Worm (Caenorhabditis elegans) whole organism, L1 larva: ENCODE measurements around the gene bre-3.
A peak's percentile ranks its signal among the peaks of the same experiment; 100 is the strongest.

Experiments
- C04F5.9 ChIP-seq: sonication (generic microtip); optimal IDR thresholded peaks from 2 replicates; lab custom pipeline; 2016; ENCODE audit warnings: missing genetic modification characterization, missing compliant biosample characterization
- C16A3.4 ChIP-seq: fragments of 150-350 bp; optimal IDR thresholded peaks from 2 replicates; lab custom pipeline; 2014; ENCODE audit warnings: missing biosample characterization, missing genetic modification characterization
- C34B4.2 ChIP-seq: sonication (generic microtip); optimal IDR thresholded peaks from 2 replicates; lab custom pipeline; 2017; ENCODE audit warnings: mild to moderate bottlenecking, missing genetic modification characterization, missing compliant biosample characterization
- blmp-1 ChIP-seq: fragments of 150-350 bp; optimal IDR thresholded peaks from 2 replicates; lab custom pipeline; 2014; ENCODE audit warnings: missing biosample characterization, missing genetic modification characterization
- ceh-82 ChIP-seq, 3 experiments: fragments of 150-350 bp in 1 of 3; sonication (generic microtip) in 2 of 3; optimal IDR thresholded peaks; 2 replicates each; lab custom pipeline; 2014 to 2017; ENCODE audit warnings: missing biosample characterization in 3 of 3, missing genetic modification characterization in 3 of 3
- ceh-90 ChIP-seq: sonication (generic microtip); optimal IDR thresholded peaks from 2 replicates; lab custom pipeline; 2016; ENCODE audit warnings: missing genetic modification characterization, missing compliant biosample characterization
- dsc-1 ChIP-seq: sonication (generic microtip); optimal IDR thresholded peaks from 2 replicates; lab custom pipeline; 2016; ENCODE audit warnings: mild to moderate bottlenecking, missing genetic modification characterization, missing compliant biosample characterization
- efl-1 ChIP-seq, 4 experiments: fragments of 150-350 bp; optimal IDR thresholded peaks in 3 of 4; peaks in 1 of 4; 1 replicate in 1 of 4; 2 replicates in 3 of 4; lab custom pipeline; 2014; ENCODE audit warnings: missing biosample characterization in 2 of 4, missing genetic modification characterization in 2 of 4, missing genetic modification reagents in 2 of 4
- efl-3 ChIP-seq: fragments of 200-800 bp; sonication (Bioruptor generic); optimal IDR thresholded peaks from 2 replicates; lab custom pipeline; 2018; ENCODE audit warnings: mild to moderate bottlenecking, missing genetic modification characterization, missing compliant biosample characterization
- egl-13 ChIP-seq: sonication (generic microtip); optimal IDR thresholded peaks from 2 replicates; lab custom pipeline; 2016; ENCODE audit warnings: missing genotype, missing genetic modification reagents, missing genetic modification characterization, missing compliant biosample characterization
- ets-5 ChIP-seq: fragments of 200-800 bp; sonication (Bioruptor generic); IDR thresholded peaks from 2 replicates; pipeline ENCODE4 v1.3.6; 2022; ENCODE audit warnings: missing genetic modification characterization, missing compliant biosample characterization
- fkh-10 ChIP-seq: sonication (generic microtip); optimal IDR thresholded peaks from 2 replicates; lab custom pipeline; 2017; ENCODE audit warnings: missing biosample characterization, missing genetic modification reagents, missing genetic modification characterization
- fkh-4 ChIP-seq: sonication (generic microtip); optimal IDR thresholded peaks from 2 replicates; lab custom pipeline; 2016; ENCODE audit warnings: missing compliant biosample characterization, missing genetic modification characterization, borderline replicate concordance
- fos-1 ChIP-seq: fragments of 150-350 bp; optimal IDR thresholded peaks from 2 replicates; lab custom pipeline; 2014; ENCODE audit warnings: missing biosample characterization, missing genetic modification characterization
- grh-1 ChIP-seq: fragments of 200-800 bp; sonication (Bioruptor generic); IDR thresholded peaks from 2 replicates; pipeline ENCODE4 v1.3.6; 2022; ENCODE audit warnings: missing genetic modification reagents, missing genetic modification characterization, missing compliant biosample characterization
- hlh-4 ChIP-seq: sonication (generic microtip); optimal IDR thresholded peaks from 2 replicates; lab custom pipeline; 2016; ENCODE audit warnings: mild to moderate bottlenecking, missing genetic modification characterization, missing compliant biosample characterization
- hpl-2 ChIP-seq: fragments of 150-350 bp; optimal IDR thresholded peaks from 2 replicates; lab custom pipeline; 2014; ENCODE audit warnings: missing biosample characterization, missing genetic modification reagents, missing genetic modification characterization
- irx-1 ChIP-seq: sonication (generic microtip); optimal IDR thresholded peaks from 2 replicates; lab custom pipeline; 2016; ENCODE audit warnings: missing genetic modification characterization, missing compliant biosample characterization
- lin-14 ChIP-seq: fragments of 200-800 bp; sonication (Bioruptor generic); optimal IDR thresholded peaks from 2 replicates; lab custom pipeline; 2018; ENCODE audit warnings: mild to moderate bottlenecking, missing genetic modification characterization, moderate library complexity, missing compliant biosample characterization
- lin-15B ChIP-seq: fragments of 150-350 bp; sonication (generic microtip); optimal IDR thresholded peaks from 3 replicates; lab custom pipeline; 2014; ENCODE audit warnings: missing biosample characterization, missing genetic modification characterization
- lin-35 ChIP-seq, 2 experiments: fragments of 150-350 bp; optimal IDR thresholded peaks; 2 replicates each; lab custom pipeline; 2014; ENCODE audit warnings: missing biosample characterization in 2 of 2, missing genetic modification characterization in 2 of 2, missing genetic modification reagents in 2 of 2
- lin-39 ChIP-seq: fragments of 150-350 bp; optimal IDR thresholded peaks from 2 replicates; lab custom pipeline; 2014; ENCODE audit warnings: missing biosample characterization, missing genetic modification reagents, missing genetic modification characterization
- lsy-2 ChIP-seq, 2 experiments: fragments of 150-350 bp; optimal IDR thresholded peaks; 2 replicates each; lab custom pipeline; 2014; ENCODE audit warnings: missing biosample characterization in 2 of 2, missing genetic modification characterization in 2 of 2
- mab-9 ChIP-seq: fragments of 200-800 bp; sonication (Bioruptor generic); IDR thresholded peaks from 2 replicates; pipeline ENCODE4 v1.3.6; 2022; ENCODE audit warnings: missing genetic modification reagents, missing genetic modification characterization, missing compliant biosample characterization
- mdl-1 ChIP-seq, 2 experiments: fragments of 150-350 bp; optimal IDR thresholded peaks; 2 replicates each; lab custom pipeline; 2014 to 2017; ENCODE audit warnings: missing biosample characterization in 2 of 2, missing genetic modification characterization in 2 of 2, inconsistent platforms in 1 of 2
- nhr-11 ChIP-seq: fragments of 150-350 bp; optimal IDR thresholded peaks from 2 replicates; lab custom pipeline; 2014; ENCODE audit warnings: missing biosample characterization, missing genetic modification characterization
- nhr-12 ChIP-seq: sonication (generic microtip); optimal IDR thresholded peaks from 2 replicates; lab custom pipeline; 2017; ENCODE audit warnings: missing biosample characterization, missing genetic modification characterization
- nhr-19 ChIP-seq: fragments of 200-800 bp; sonication (Bioruptor generic); conservative IDR thresholded peaks from 2 replicates; pipeline ENCODE4 v1.3.6; 2022; ENCODE audit warnings: missing genetic modification characterization, missing compliant biosample characterization
- nhr-20 ChIP-seq: sonication (generic microtip); optimal IDR thresholded peaks from 2 replicates; lab custom pipeline; 2016; ENCODE audit warnings: mild to moderate bottlenecking, missing genetic modification characterization, missing compliant biosample characterization
- nhr-237 ChIP-seq: fragments of 150-350 bp; optimal IDR thresholded peaks from 2 replicates; lab custom pipeline; 2014; ENCODE audit warnings: missing biosample characterization, missing genetic modification characterization
- nhr-76 ChIP-seq: sonication (generic microtip); optimal IDR thresholded peaks from 2 replicates; lab custom pipeline; 2017; ENCODE audit warnings: missing biosample characterization, missing genetic modification characterization
- nhr-77 ChIP-seq: fragments of 150-350 bp; optimal IDR thresholded peaks from 2 replicates; lab custom pipeline; 2014; ENCODE audit warnings: missing biosample characterization, missing genetic modification characterization
- nhr-85 ChIP-seq: sonication (generic microtip); peaks from one replicate; lab custom pipeline; 2016; ENCODE audit warnings: missing genetic modification characterization, inconsistent platforms, missing compliant biosample characterization
- nhr-90 ChIP-seq: sonication (generic microtip); optimal IDR thresholded peaks from 2 replicates; lab custom pipeline; 2016; ENCODE audit warnings: mild to moderate bottlenecking, missing genetic modification characterization, missing compliant biosample characterization; ENCODE audit not compliant: poor library complexity
- pax-3 ChIP-seq: fragments of 200-800 bp; sonication (Bioruptor generic); optimal IDR thresholded peaks from 2 replicates; lab custom pipeline; 2018; ENCODE audit warnings: mild to moderate bottlenecking, missing genetic modification characterization, moderate library complexity, missing compliant biosample characterization
- rnt-1 ChIP-seq: sonication (generic microtip); optimal IDR thresholded peaks from 2 replicates; lab custom pipeline; 2016; ENCODE audit warnings: mild to moderate bottlenecking, missing genetic modification characterization, moderate library complexity, missing compliant biosample characterization
- snpc-4 ChIP-seq: fragments of 150-350 bp; optimal IDR thresholded peaks from 2 replicates; lab custom pipeline; 2014; ENCODE audit warnings: missing biosample characterization, missing genetic modification characterization
- sptf-1 ChIP-seq: fragments of 150-350 bp; optimal IDR thresholded peaks from 2 replicates; lab custom pipeline; 2014; ENCODE audit warnings: missing biosample characterization, missing genetic modification characterization
- sup-37 ChIP-seq: fragments of 200-800 bp; sonication (Bioruptor generic); optimal IDR thresholded peaks from 2 replicates; lab custom pipeline; 2018; ENCODE audit warnings: mild to moderate bottlenecking, missing genetic modification characterization, missing compliant biosample characterization
- tlp-1 ChIP-seq: fragments of 150-350 bp; optimal IDR thresholded peaks from 2 replicates; lab custom pipeline; 2014; ENCODE audit warnings: missing biosample characterization, missing genetic modification characterization
- unc-86 ChIP-seq: sonication (generic microtip); optimal IDR thresholded peaks from 2 replicates; lab custom pipeline; 2016; ENCODE audit warnings: missing genetic modification characterization, missing compliant biosample characterization
- ztf-11 ChIP-seq, 2 experiments: sonication (generic microtip); optimal IDR thresholded peaks; 2 replicates each; lab custom pipeline; 2016 to 2017; ENCODE audit warnings: missing genetic modification characterization in 2 of 2, missing biosample characterization in 1 of 2, missing compliant biosample characterization in 1 of 2

Gene bre-3

ce11 chrIII:9450933-9451332 lies 34.3 kb downstream of the bre-3 start:
- TF ChIP-seq lin-14 (peak; percentile 27), mab-9 (GFP tag; lab: Robert Waterston, UW) (no peak), nhr-85 (tag; lab: Kevin White, UChicago) (peak; percentile 4), ceh-82 (tag; optimal IDR thresholded peaks at IDR 0.05; lab: Kevin White, UChicago) (no peak), ztf-11 (tag; optimal IDR thresholded peaks at IDR 0.05; lab: Kevin White, UChicago) (peak in 1 of 2 experiments; percentile 41), lsy-2 (tag; optimal IDR thresholded peaks at IDR 0.05; lab: Kevin White, UChicago) (peak; percentile 34 to 41), efl-1 (optimal IDR thresholded peaks at IDR 0.05; lab: Kevin White, UChicago) (no peak), efl-1 (GFP tag; optimal IDR thresholded peaks at IDR 0.05 in 1 of 2; lab: Kevin White, UChicago) (peak in 1 of 2 experiments; percentile 15), blmp-1 (tag; lab: Kevin White, UChicago) (peak; percentile 32), ets-5 (GFP tag; lab: Robert Waterston, UW) (no peak), unc-86 (tag; lab: Kevin White, UChicago) (peak; percentile 36)

- no peak for TF ChIP-seq nhr-85 (tag; lab: Kevin White, UChicago)
- TF ChIP-seq ceh-90: no peak
- TF ChIP-seq sup-37 (GFP tag; lab: Kevin White, UChicago): no peak
- no peak for TF ChIP-seq hpl-2 (GFP tag; lab: Kevin White, UChicago)
- TF ChIP-seq mdl-1 (tag; optimal IDR thresholded peaks at IDR 0.05; lab: Kevin White, UChicago): no peak
- TF ChIP-seq efl-3 (GFP tag; lab: Kevin White, UChicago): no peak
- TF ChIP-seq tlp-1 (tag; lab: Kevin White, UChicago): no peak
- TF ChIP-seq lin-14: no peak
- TF ChIP-seq nhr-77 (tag; lab: Kevin White, UChicago): no peak
- TF ChIP-seq lin-39 (tag; lab: Kevin White, UChicago): no peak
- TF ChIP-seq irx-1 (tag; lab: Kevin White, UChicago): no peak
- TF ChIP-seq ceh-82 (tag; optimal IDR thresholded peaks at IDR 0.05; lab: Kevin White, UChicago): no peak
Measured at ce11 chrIII:9449831-9450230, 35.4 kb downstream of the bre-3 start, which contains the start of gene F54C8.6. Gene F54C8.6, minus strand, starts transcription at chrIII:9449931.

- TF ChIP-seq snpc-4 (tag; lab: Kevin White, UChicago): peak; percentile 60
Measured at ce11 chrIII:9449351-9449750, 35.9 kb downstream of the bre-3 start.

ce11 chrIII:9443417-9444027 lies 41.8 kb downstream of the bre-3 start, which contains the start of gene pir-2:
Gene pir-2, minus strand, starts transcription at chrIII:9443634.
- TF ChIP-seq mdl-1 (tag; optimal IDR thresholded peaks at IDR 0.05; lab: Kevin White, UChicago): peak in 1 of 2 experiments; percentile 65
- TF ChIP-seq lin-35 (GFP tag; optimal IDR thresholded peaks at IDR 0.05; lab: Kevin White, UChicago): peak; percentile 97
- peak; percentile 50 for TF ChIP-seq blmp-1 (tag; lab: Kevin White, UChicago)
- TF ChIP-seq efl-3 (GFP tag; lab: Kevin White, UChicago): no peak
- TF ChIP-seq nhr-11: peak; percentile 25
- TF ChIP-seq lin-14: peak; percentile 88
- TF ChIP-seq nhr-19 (GFP tag; lab: Robert Waterston, UW): peak; percentile 85
- peak; percentile 67 for TF ChIP-seq egl-13 (tag; lab: Kevin White, UChicago)
- no peak for TF ChIP-seq pax-3 (tag; lab: Kevin White, UChicago)
- no peak for TF ChIP-seq ceh-90
- TF ChIP-seq nhr-20: peak; percentile 82
- TF ChIP-seq C16A3.4 (tag; lab: Kevin White, UChicago): peak; percentile 84
- TF ChIP-seq fos-1 (tag; lab: Kevin White, UChicago): peak; percentile 83
- no peak for TF ChIP-seq hlh-4
- peak; percentile 75 for TF ChIP-seq nhr-77 (tag; lab: Kevin White, UChicago)
- peak; percentile 65 for TF ChIP-seq fkh-10
- TF ChIP-seq lin-39 (tag; lab: Kevin White, UChicago): peak; percentile 40
- TF ChIP-seq nhr-237 (tag; lab: Kevin White, UChicago): peak; percentile 41
- peak; percentile 33 for TF ChIP-seq C04F5.9
- peak; percentile 76 for TF ChIP-seq lin-15B (tag; lab: Kevin White, UChicago)
- TF ChIP-seq nhr-90: peak; percentile 70
- no peak for TF ChIP-seq C34B4.2 (tag; lab: Kevin White, UChicago)
- peak; percentile 58 to 91 (median 81) for TF ChIP-seq ceh-82 (tag; optimal IDR thresholded peaks at IDR 0.05; lab: Kevin White, UChicago)
- TF ChIP-seq dsc-1 (tag; lab: Kevin White, UChicago): peak; percentile 57
- TF ChIP-seq sptf-1: no peak
- TF ChIP-seq efl-1 (optimal IDR thresholded peaks at IDR 0.05; lab: Kevin White, UChicago): peak; percentile 94 to 96
- peak; percentile 94 to 99 for TF ChIP-seq efl-1 (GFP tag; optimal IDR thresholded peaks at IDR 0.05 in 1 of 2; lab: Kevin White, UChicago)
- peak; percentile 58 for TF ChIP-seq grh-1
- peak; percentile 21 for TF ChIP-seq sup-37 (GFP tag; lab: Kevin White, UChicago)
- TF ChIP-seq fkh-4 (tag; lab: Kevin White, UChicago): no peak
- TF ChIP-seq unc-86 (tag; lab: Kevin White, UChicago): peak; percentile 85
- peak; percentile 91 for TF ChIP-seq rnt-1
- 0 out of 2 replicates have a peak, but pooled peaks have one; percentile 56 for TF ChIP-seq mab-9 (GFP tag; lab: Robert Waterston, UW)
- no peak for TF ChIP-seq nhr-12 (tag; lab: Kevin White, UChicago)
- TF ChIP-seq nhr-76: no peak
